Worm (Caenorhabditis elegans) whole organism, L3 larva: Measurements from ENCODE around the gene ZK1073.2.

ENCODE experiments used
- R02D3.7 ChIP-seq: fragments of 150-350 bp; optimal IDR thresholded peaks from 2 replicates; lab custom pipeline; 2014; ENCODE audit warnings: missing biosample characterization, missing genetic modification characterization
- ZK546.5 ChIP-seq: sonication (generic microtip); optimal IDR thresholded peaks from 2 replicates; lab custom pipeline; 2017; ENCODE audit warnings: missing biosample characterization, missing genetic modification characterization
- ama-1 ChIP-seq: fragments of 150-350 bp; optimal IDR thresholded peaks from 2 replicates; lab custom pipeline; 2018
- ceh-16 ChIP-seq: sonication (generic microtip); optimal IDR thresholded peaks from 2 replicates; lab custom pipeline; 2017; ENCODE audit warnings: missing biosample characterization, missing genetic modification characterization
- ceh-28 ChIP-seq: fragments of 150-350 bp; optimal IDR thresholded peaks from 2 replicates; lab custom pipeline; 2014; ENCODE audit warnings: missing biosample characterization, missing genetic modification reagents, missing genetic modification characterization
- ceh-82 ChIP-seq: fragments of 150-350 bp; optimal IDR thresholded peaks from 2 replicates; lab custom pipeline; 2014; ENCODE audit warnings: missing biosample characterization, missing genetic modification characterization
- daf-12 ChIP-seq: fragments of 150-350 bp; optimal IDR thresholded peaks from 2 replicates; lab custom pipeline; 2014; ENCODE audit warnings: missing biosample characterization, missing genetic modification reagents, missing genetic modification characterization
- egl-27 ChIP-seq: sonication (generic microtip); optimal IDR thresholded peaks from 4 replicates; lab custom pipeline; 2017; ENCODE audit warnings: missing biosample characterization, missing genetic modification reagents, missing genetic modification characterization
- elt-1 ChIP-seq: fragments of 150-350 bp; optimal IDR thresholded peaks from 2 replicates; lab custom pipeline; 2014; ENCODE audit warnings: missing biosample characterization, missing genetic modification characterization
- elt-2 ChIP-seq: sonication (generic microtip); optimal IDR thresholded peaks from 2 replicates; lab custom pipeline; 2016; ENCODE audit warnings: missing genetic modification reagents, mild to moderate bottlenecking, missing genetic modification characterization, missing compliant biosample characterization
- elt-3 ChIP-seq, 3 experiments: fragments of 150-350 bp in 1 of 3; sonication (generic microtip) in 2 of 3; optimal IDR thresholded peaks; 2 replicates in 2 of 3; 4 replicates in 1 of 3; lab custom pipeline; 2014 to 2017; ENCODE audit warnings: missing biosample characterization in 3 of 3, missing genetic modification characterization in 3 of 3
- eor-1 ChIP-seq, 2 experiments: fragments of 150-350 bp; optimal IDR thresholded peaks; 2 replicates each; lab custom pipeline; 2014 to 2018; ENCODE audit warnings: missing biosample characterization in 2 of 2, missing genetic modification characterization in 2 of 2
- fkh-10 ChIP-seq: sonication (generic microtip); optimal IDR thresholded peaks from 2 replicates; lab custom pipeline; 2017; ENCODE audit warnings: missing biosample characterization, missing genetic modification reagents, missing genetic modification characterization
- fos-1 ChIP-seq: fragments of 150-350 bp; optimal IDR thresholded peaks from 2 replicates; lab custom pipeline; 2014; ENCODE audit warnings: missing biosample characterization, missing genetic modification characterization
- hmg-11 ChIP-seq: sonication (generic microtip); optimal IDR thresholded peaks from 2 replicates; lab custom pipeline; 2016; ENCODE audit warnings: missing genetic modification characterization, missing compliant biosample characterization
- jun-1 ChIP-seq: fragments of 150-350 bp; optimal IDR thresholded peaks from 2 replicates; lab custom pipeline; 2014; ENCODE audit warnings: missing biosample characterization, missing genetic modification reagents, missing genetic modification characterization
- lin-15B ChIP-seq: fragments of 150-350 bp; optimal IDR thresholded peaks from 2 replicates; lab custom pipeline; 2014; ENCODE audit warnings: missing biosample characterization, missing genetic modification characterization
- lin-39 ChIP-seq: fragments of 150-350 bp; optimal IDR thresholded peaks from 2 replicates; lab custom pipeline; 2018; ENCODE audit warnings: missing biosample characterization, missing genetic modification reagents, missing genetic modification characterization
- lsy-12 ChIP-seq: sonication (generic microtip); optimal IDR thresholded peaks from 2 replicates; lab custom pipeline; 2016; ENCODE audit warnings: mild to moderate bottlenecking, missing genetic modification characterization, missing compliant biosample characterization
- mdl-1 ChIP-seq: fragments of 150-350 bp; optimal IDR thresholded peaks from 2 replicates; lab custom pipeline; 2014; ENCODE audit warnings: missing biosample characterization, missing genetic modification characterization
- mml-1 ChIP-seq: fragments of 150-350 bp; sonication (generic microtip); optimal IDR thresholded peaks from 3 replicates; lab custom pipeline; 2014; ENCODE audit warnings: missing biosample characterization, missing genetic modification characterization
- nfya-1 ChIP-seq: sonication (generic microtip); optimal IDR thresholded peaks from 2 replicates; lab custom pipeline; 2017; ENCODE audit warnings: missing genetic modification characterization, mild to moderate bottlenecking, missing compliant biosample characterization, antibody characterized with exemption, moderate library complexity; ENCODE audit not compliant: insufficient read depth
- nhr-11 ChIP-seq: fragments of 150-350 bp; optimal IDR thresholded peaks from 2 replicates; lab custom pipeline; 2014; ENCODE audit warnings: missing biosample characterization, missing genetic modification characterization
- nhr-12 ChIP-seq: fragments of 150-350 bp; optimal IDR thresholded peaks from 2 replicates; lab custom pipeline; 2014; ENCODE audit warnings: missing biosample characterization, missing genetic modification characterization
- nhr-25 ChIP-seq: sonication (generic microtip); optimal IDR thresholded peaks from 2 replicates; lab custom pipeline; 2017; ENCODE audit warnings: missing biosample characterization, missing genetic modification characterization
- nhr-28 ChIP-seq: fragments of 150-350 bp; optimal IDR thresholded peaks from 2 replicates; lab custom pipeline; 2014; ENCODE audit warnings: missing biosample characterization, missing genetic modification characterization
- nhr-67 ChIP-seq: fragments of 150-350 bp; optimal IDR thresholded peaks from 2 replicates; lab custom pipeline; 2014; ENCODE audit warnings: missing biosample characterization, missing genetic modification characterization
- pha-4 ChIP-seq: fragments of 150-350 bp; optimal IDR thresholded peaks from 2 replicates; lab custom pipeline; 2014; ENCODE audit warnings: missing biosample characterization, missing genetic modification reagents, missing genetic modification characterization
- sea-2 ChIP-seq: fragments of 150-350 bp; sonication (generic microtip); optimal IDR thresholded peaks from 4 replicates; lab custom pipeline; 2014; ENCODE audit warnings: missing biosample characterization, missing genetic modification reagents, missing genetic modification characterization
- skn-1 ChIP-seq: fragments of 150-350 bp; optimal IDR thresholded peaks from 2 replicates; lab custom pipeline; 2014; ENCODE audit warnings: missing biosample characterization, missing genetic modification characterization
- snpc-4 ChIP-seq: fragments of 150-350 bp; optimal IDR thresholded peaks from 2 replicates; lab custom pipeline; 2014; ENCODE audit warnings: missing biosample characterization, missing genetic modification characterization
- tbx-2 ChIP-seq: sonication (generic microtip); optimal IDR thresholded peaks from 2 replicates; lab custom pipeline; 2016; ENCODE audit warnings: mild to moderate bottlenecking, missing genetic modification characterization, missing compliant biosample characterization
- unc-39 ChIP-seq: sonication (generic microtip); optimal IDR thresholded peaks from 4 replicates; lab custom pipeline; 2017; ENCODE audit warnings: missing biosample characterization, missing genetic modification characterization
- unc-62 ChIP-seq: fragments of 150-350 bp; sonication (generic microtip); optimal IDR thresholded peaks from 4 replicates; lab custom pipeline; 2014; ENCODE audit warnings: missing biosample characterization, missing genetic modification reagents, missing genetic modification characterization
- ztf-11 ChIP-seq: fragments of 150-350 bp; optimal IDR thresholded peaks from 2 replicates; lab custom pipeline; 2014; ENCODE audit warnings: missing biosample characterization, missing genetic modification characterization

The ZK1073.2 gene

ce11 chrX:16117618-16118017 lies 14.1 kb downstream of the ZK1073.2 start:
- TF ChIP-seq R02D3.7: no peak
- no peak for TF ChIP-seq nhr-25 (tag; lab: Kevin White, UChicago)
- no peak for TF ChIP-seq lsy-12
- TF ChIP-seq nfya-1: no peak

- TF ChIP-seq ama-1 (lab: Kevin White, UChicago): no peak
- TF ChIP-seq nfya-1: no peak
- TF ChIP-seq ceh-82: no peak
- TF ChIP-seq mml-1: no peak
- TF ChIP-seq snpc-4 (tag; lab: Kevin White, UChicago): no peak
- TF ChIP-seq ztf-11 (tag; lab: Kevin White, UChicago): no peak
- TF ChIP-seq nhr-12 (tag; lab: Kevin White, UChicago): no peak
- no peak for TF ChIP-seq mdl-1
- TF ChIP-seq tbx-2 (tag; lab: Kevin White, UChicago): no peak
Measured at ce11 chrX:16122628-16123027, 19.1 kb downstream of the ZK1073.2 start.

ce11 chrX:16124290-16124689 lies 20.8 kb downstream of the ZK1073.2 start:
- TF ChIP-seq jun-1 (no peak), fos-1 (tag; lab: Kevin White, UChicago) (no peak)

- TF ChIP-seq hmg-11 (tag; lab: Kevin White, UChicago) (no peak), sea-2 (no peak), ztf-11 (tag; lab: Kevin White, UChicago) (no peak), elt-2 (tag; lab: Kevin White, UChicago) (no peak), ZK546.5 (tag; lab: Kevin White, UChicago) (no peak), unc-62 (GFP tag; lab: Kevin White, UChicago) (no peak), ceh-16 (tag; lab: Kevin White, UChicago) (no peak), ama-1 (lab: Kevin White, UChicago) (no peak), elt-3 (tag; optimal IDR thresholded peaks at IDR 0.05; lab: Kevin White, UChicago) (no peak), mml-1 (no peak)
- TF ChIP-seq, all 47 proteins: peak for 0
Measured at ce11 chrX:16124794-16125193, 21.3 kb downstream of the ZK1073.2 start.

- TF ChIP-seq lin-15B (peak; percentile 30), ceh-28 (tag; lab: Kevin White, UChicago) (no peak), egl-27 (tag; lab: Kevin White, UChicago) (no peak), tbx-2 (tag; lab: Kevin White, UChicago) (no peak), fkh-10 (GFP tag; lab: Kevin White, UChicago) (peak; percentile 56), lin-39 (tag; lab: Kevin White, UChicago) (peak; percentile 75), elt-2 (tag; lab: Kevin White, UChicago) (no peak), ztf-11 (tag; lab: Kevin White, UChicago) (no peak), mml-1 (no peak), nhr-11 (no peak), snpc-4 (tag; lab: Kevin White, UChicago) (peak; percentile 11), nhr-28 (no peak), hmg-11 (tag; lab: Kevin White, UChicago) (peak; percentile 26), nhr-25 (tag; lab: Kevin White, UChicago) (no peak), mdl-1 (no peak), unc-39 (tag; lab: Kevin White, UChicago) (no peak), pha-4 (peak; percentile 24), nhr-67 (tag; lab: Kevin White, UChicago) (no peak), elt-1 (tag; lab: Kevin White, UChicago) (no peak), daf-12 (tag; lab: Kevin White, UChicago) (no peak), nfya-1 (peak; percentile 65), skn-1 (tag; lab: Kevin White, UChicago) (no peak), ZK546.5 (tag; lab: Kevin White, UChicago) (no peak), ceh-16 (tag; lab: Kevin White, UChicago) (no peak), eor-1 (tag; optimal IDR thresholded peaks at IDR 0.05; lab: Kevin White, UChicago) (no peak)
Measured at ce11 chrX:16128794-16129193, 25.3 kb downstream of the ZK1073.2 start, which contains the start of gene ZK1073.1. TSS of gene ZK1073.1 (minus strand) at chrX:16128865.
